Worm (Caenorhabditis elegans) whole organism, L3 larva: ENCODE measurements around the gene mvb-12.

Source experiments
- R02D3.7 ChIP-seq: fragments of 150-350 bp; optimal IDR thresholded peaks from 2 replicates; lab custom pipeline; 2014; ENCODE audit warnings: missing biosample characterization, missing genetic modification characterization
- ZK546.5 ChIP-seq: sonication (generic microtip); optimal IDR thresholded peaks from 2 replicates; lab custom pipeline; 2017; ENCODE audit warnings: missing biosample characterization, missing genetic modification characterization
- ama-1 ChIP-seq: fragments of 150-350 bp; optimal IDR thresholded peaks from 2 replicates; lab custom pipeline; 2018
- ceh-16 ChIP-seq: sonication (generic microtip); optimal IDR thresholded peaks from 2 replicates; lab custom pipeline; 2017; ENCODE audit warnings: missing biosample characterization, missing genetic modification characterization
- ceh-28 ChIP-seq: fragments of 150-350 bp; optimal IDR thresholded peaks from 2 replicates; lab custom pipeline; 2014; ENCODE audit warnings: missing biosample characterization, missing genetic modification reagents, missing genetic modification characterization
- ceh-9 ChIP-seq: sonication (generic microtip); optimal IDR thresholded peaks from 2 replicates; lab custom pipeline; 2018; ENCODE audit warnings: missing biosample characterization, missing genetic modification characterization
- daf-12 ChIP-seq: fragments of 150-350 bp; optimal IDR thresholded peaks from 2 replicates; lab custom pipeline; 2014; ENCODE audit warnings: missing biosample characterization, missing genetic modification reagents, missing genetic modification characterization
- egl-27 ChIP-seq: sonication (generic microtip); optimal IDR thresholded peaks from 4 replicates; lab custom pipeline; 2017; ENCODE audit warnings: missing biosample characterization, missing genetic modification reagents, missing genetic modification characterization
- elt-1 ChIP-seq: fragments of 150-350 bp; optimal IDR thresholded peaks from 2 replicates; lab custom pipeline; 2014; ENCODE audit warnings: missing biosample characterization, missing genetic modification characterization
- elt-2 ChIP-seq: sonication (generic microtip); optimal IDR thresholded peaks from 2 replicates; lab custom pipeline; 2016; ENCODE audit warnings: missing genetic modification reagents, mild to moderate bottlenecking, missing genetic modification characterization, missing compliant biosample characterization
- elt-3 ChIP-seq, 3 experiments: fragments of 150-350 bp in 1 of 3; sonication (generic microtip) in 2 of 3; optimal IDR thresholded peaks; 2 replicates in 2 of 3; 4 replicates in 1 of 3; lab custom pipeline; 2014 to 2017; ENCODE audit warnings: missing biosample characterization in 3 of 3, missing genetic modification characterization in 3 of 3
- eor-1 ChIP-seq, 2 experiments: fragments of 150-350 bp; optimal IDR thresholded peaks; 2 replicates each; lab custom pipeline; 2014 to 2018; ENCODE audit warnings: missing biosample characterization in 2 of 2, missing genetic modification characterization in 2 of 2
- fkh-10 ChIP-seq: sonication (generic microtip); optimal IDR thresholded peaks from 2 replicates; lab custom pipeline; 2017; ENCODE audit warnings: missing biosample characterization, missing genetic modification reagents, missing genetic modification characterization
- fkh-2 ChIP-seq: fragments of 150-350 bp; optimal IDR thresholded peaks from 2 replicates; lab custom pipeline; 2014; ENCODE audit warnings: missing biosample characterization, missing genetic modification reagents, missing genetic modification characterization
- jun-1 ChIP-seq: fragments of 150-350 bp; optimal IDR thresholded peaks from 2 replicates; lab custom pipeline; 2014; ENCODE audit warnings: missing biosample characterization, missing genetic modification reagents, missing genetic modification characterization
- lin-15B ChIP-seq: fragments of 150-350 bp; optimal IDR thresholded peaks from 2 replicates; lab custom pipeline; 2014; ENCODE audit warnings: missing biosample characterization, missing genetic modification characterization
- mml-1 ChIP-seq: fragments of 150-350 bp; sonication (generic microtip); optimal IDR thresholded peaks from 3 replicates; lab custom pipeline; 2014; ENCODE audit warnings: missing biosample characterization, missing genetic modification characterization
- nhr-11 ChIP-seq: fragments of 150-350 bp; optimal IDR thresholded peaks from 2 replicates; lab custom pipeline; 2014; ENCODE audit warnings: missing biosample characterization, missing genetic modification characterization
- nhr-23 ChIP-seq: fragments of 150-350 bp; optimal IDR thresholded peaks from 2 replicates; lab custom pipeline; 2014; ENCODE audit warnings: missing biosample characterization, missing genetic modification reagents, missing genetic modification characterization
- nhr-28 ChIP-seq: fragments of 150-350 bp; optimal IDR thresholded peaks from 2 replicates; lab custom pipeline; 2014; ENCODE audit warnings: missing biosample characterization, missing genetic modification characterization
- nhr-43 ChIP-seq: sonication (generic microtip); optimal IDR thresholded peaks from 2 replicates; lab custom pipeline; 2016; ENCODE audit warnings: mild to moderate bottlenecking, missing genetic modification characterization, missing compliant biosample characterization; ENCODE audit not compliant: poor library complexity, severe bottlenecking
- nhr-67 ChIP-seq: fragments of 150-350 bp; optimal IDR thresholded peaks from 2 replicates; lab custom pipeline; 2014; ENCODE audit warnings: missing biosample characterization, missing genetic modification characterization
- nhr-76 ChIP-seq: fragments of 150-350 bp; sonication (generic microtip); optimal IDR thresholded peaks from 5 replicates; lab custom pipeline; 2014; ENCODE audit warnings: missing biosample characterization, missing genetic modification characterization
- nhr-77 ChIP-seq: fragments of 150-350 bp; optimal IDR thresholded peaks from 2 replicates; lab custom pipeline; 2014; ENCODE audit warnings: missing biosample characterization, missing genetic modification characterization
- pha-4 ChIP-seq: fragments of 150-350 bp; optimal IDR thresholded peaks from 2 replicates; lab custom pipeline; 2014; ENCODE audit warnings: missing biosample characterization, missing genetic modification reagents, missing genetic modification characterization
- pqm-1 ChIP-seq: fragments of 150-350 bp; optimal IDR thresholded peaks from 2 replicates; lab custom pipeline; 2017; ENCODE audit warnings: missing biosample characterization, missing genetic modification characterization, inconsistent platforms
- sea-2 ChIP-seq: fragments of 150-350 bp; sonication (generic microtip); optimal IDR thresholded peaks from 4 replicates; lab custom pipeline; 2014; ENCODE audit warnings: missing biosample characterization, missing genetic modification reagents, missing genetic modification characterization
- skn-1 ChIP-seq: fragments of 150-350 bp; optimal IDR thresholded peaks from 2 replicates; lab custom pipeline; 2014; ENCODE audit warnings: missing biosample characterization, missing genetic modification characterization
- snpc-4 ChIP-seq: fragments of 150-350 bp; optimal IDR thresholded peaks from 2 replicates; lab custom pipeline; 2014; ENCODE audit warnings: missing biosample characterization, missing genetic modification characterization
- tbx-2 ChIP-seq: sonication (generic microtip); optimal IDR thresholded peaks from 2 replicates; lab custom pipeline; 2016; ENCODE audit warnings: mild to moderate bottlenecking, missing genetic modification characterization, missing compliant biosample characterization
- unc-39 ChIP-seq: sonication (generic microtip); optimal IDR thresholded peaks from 4 replicates; lab custom pipeline; 2017; ENCODE audit warnings: missing biosample characterization, missing genetic modification characterization
- unc-62 ChIP-seq: fragments of 150-350 bp; sonication (generic microtip); optimal IDR thresholded peaks from 4 replicates; lab custom pipeline; 2014; ENCODE audit warnings: missing biosample characterization, missing genetic modification reagents, missing genetic modification characterization
- zag-1 ChIP-seq: fragments of 150-350 bp; optimal IDR thresholded peaks from 2 replicates; lab custom pipeline; 2014; ENCODE audit warnings: missing biosample characterization, missing genetic modification characterization
- ztf-11 ChIP-seq: fragments of 150-350 bp; optimal IDR thresholded peaks from 2 replicates; lab custom pipeline; 2014; ENCODE audit warnings: missing biosample characterization, missing genetic modification characterization

Gene mvb-12

ce11 chrIV:7791821-7792446, 38.4 kb upstream of the mvb-12 start, which contains the start of gene C33H5.13:
Gene C33H5.13 (minus strand): TSS chrIV:7792263.
- TF ChIP-seq elt-3 (tag; optimal IDR thresholded peaks at IDR 0.05; lab: Kevin White, UChicago) (no peak), nhr-43 (tag; lab: Kevin White, UChicago) (no peak), daf-12 (tag; lab: Kevin White, UChicago) (no peak), nhr-23 (tag; lab: Kevin White, UChicago) (no peak), unc-39 (tag; lab: Kevin White, UChicago) (no peak), tbx-2 (tag; lab: Kevin White, UChicago) (no peak), pha-4 (tag; lab: Kevin White, UChicago) (peak; percentile 49), ZK546.5 (tag; lab: Kevin White, UChicago) (no peak), sea-2 (GFP tag; lab: Kevin White, UChicago) (no peak), zag-1 (tag; lab: Kevin White, UChicago) (no peak), jun-1 (tag; lab: Kevin White, UChicago) (no peak), pqm-1 (peak; percentile 73), ceh-9 (tag; lab: Kevin White, UChicago) (no peak), nhr-11 (tag; lab: Kevin White, UChicago) (no peak), eor-1 (tag; optimal IDR thresholded peaks at IDR 0.05; lab: Kevin White, UChicago) (no peak), fkh-10 (GFP tag; lab: Kevin White, UChicago) (no peak), fkh-2 (tag; lab: Kevin White, UChicago) (no peak), nhr-67 (no peak), ceh-28 (tag; lab: Kevin White, UChicago) (no peak), snpc-4 (tag; lab: Kevin White, UChicago) (no peak), elt-2 (peak; percentile 79), nhr-28 (tag; lab: Kevin White, UChicago) (no peak), nhr-76 (tag; lab: Kevin White, UChicago) (no peak), lin-15B (tag; lab: Kevin White, UChicago) (no peak)
- TF ChIP-seq, all 47 proteins: peak for 3

DNA sequence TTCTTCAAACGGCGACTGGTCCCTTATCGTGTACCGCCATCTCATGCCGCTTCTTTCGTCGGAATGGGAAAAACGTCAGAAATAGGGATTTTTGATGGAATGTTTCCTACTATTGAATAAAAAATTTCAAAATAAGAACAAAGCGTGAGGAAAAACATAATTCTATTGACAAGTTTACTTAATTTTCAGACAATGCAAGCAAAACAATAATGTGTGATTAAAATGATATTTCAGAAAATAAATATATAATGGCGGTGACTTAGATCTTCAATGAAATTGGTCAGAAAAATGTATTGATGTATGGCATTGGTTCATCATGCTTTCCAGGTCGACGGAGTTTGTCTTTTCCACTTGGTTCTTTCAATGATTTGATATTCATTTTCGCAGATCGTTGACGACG, 35.6 kb upstream of the mvb-12 start, which contains the start of gene ntp-1:
TSS of gene ntp-1 (minus strand) at position 101 of the 400 bp plus-strand sequence.
- TF ChIP-seq elt-1 (tag; lab: Kevin White, UChicago) (no peak), zag-1 (tag; lab: Kevin White, UChicago) (no peak)

- no peak for TF ChIP-seq unc-39 (tag; lab: Kevin White, UChicago)
- no peak for TF ChIP-seq nhr-77 (tag; lab: Kevin White, UChicago)
- no peak for TF ChIP-seq mml-1
- TF ChIP-seq R02D3.7 (tag; lab: Kevin White, UChicago), result no peak
- TF ChIP-seq ceh-16, result no peak
- TF ChIP-seq ZK546.5 (tag; lab: Kevin White, UChicago), result no peak
- TF ChIP-seq, all 47 proteins: peak for 0
Measured at ce11 chrIV:7796432-7797113, 33.8 kb upstream of the mvb-12 start, which contains the start of gene sgo-1. Gene sgo-1 (minus strand): TSS chrIV:7796482.

- no peak for TF ChIP-seq nhr-77 (tag; lab: Kevin White, UChicago)
- no peak for TF ChIP-seq sea-2 (GFP tag; lab: Kevin White, UChicago)
- no peak for TF ChIP-seq skn-1
- no peak for TF ChIP-seq unc-62
- no peak for TF ChIP-seq lin-15B (tag; lab: Kevin White, UChicago)
- no peak for TF ChIP-seq ama-1 (lab: Kevin White, UChicago)
- no peak for TF ChIP-seq nhr-23 (tag; lab: Kevin White, UChicago)
- no peak for TF ChIP-seq egl-27 (tag; lab: Kevin White, UChicago)
- TF ChIP-seq elt-3 (tag; optimal IDR thresholded peaks at IDR 0.05; lab: Kevin White, UChicago), result no peak
- TF ChIP-seq ceh-16, result no peak
- TF ChIP-seq snpc-4 (tag; lab: Kevin White, UChicago), result no peak
- TF ChIP-seq zag-1 (tag; lab: Kevin White, UChicago), result no peak
- no peak for TF ChIP-seq nhr-76 (tag; lab: Kevin White, UChicago)
- TF ChIP-seq ztf-11, result no peak
- TF ChIP-seq eor-1 (tag; optimal IDR thresholded peaks at IDR 0.05; lab: Kevin White, UChicago), result no peak
Measured at ce11 chrIV:7800338-7800737, 30.0 kb upstream of the mvb-12 start.
